Worm (Caenorhabditis elegans): ENCODE measurements around the gene srab-7.

- TF ChIP-seq him-1 (tag; optimal IDR thresholded peaks at IDR 0.05) (no peak), dao-5 (tag; optimal IDR thresholded peaks at IDR 0.05) (no peak)
Measured at ce11 chrV:3106785-3107184, 48.2 kb downstream of the srab-7 start.

Measured in whole organism, L4/young adult.